Fruit fly (Drosophila melanogaster): ENCODE measurements around the gene drd.

drd gene

dm6 chrX:15138994-15139863 is 13.7 kb downstream of the drd start, which contains the start of gene RpL37-1 (continued):
- TF ChIP-seq nau (GFP tag; optimal IDR thresholded peaks at IDR 0.05) (peak; percentile 59), CG18764 (GFP tag; optimal IDR thresholded peaks at IDR 0.05) (peak; percentile 41), D19B (GFP tag; optimal IDR thresholded peaks at IDR 0.05) (peak; percentile 20), D (optimal IDR thresholded peaks at IDR 0.05) (no peak), D (GFP tag; optimal IDR thresholded peaks at IDR 0.05) (peak; percentile 28), CG10321 (GFP tag; IDR thresholded peaks at IDR 0.05) (0 out of 2 replicates have a peak, but pooled peaks have one; percentile 16), Usf (GFP tag; optimal IDR thresholded peaks at IDR 0.05) (peak; percentile 12), CG10959 (GFP tag; IDR thresholded peaks at IDR 0.05) (peak; percentile 36), Deaf1 (tag; optimal IDR thresholded peaks at IDR 0.05) (peak; percentile 13), CG1647 (GFP tag; optimal IDR thresholded peaks at IDR 0.05) (peak; percentile 15), D19A (tag; optimal IDR thresholded peaks at IDR 0.05) (peak; percentile 96), Ravus (GFP tag; IDR thresholded peaks at IDR 0.05) (no peak), CG2678 (tag; optimal IDR thresholded peaks at IDR 0.05) (peak; percentile 47), CG17186 (GFP tag; optimal IDR thresholded peaks at IDR 0.05) (peak; percentile 100), jumu (GFP tag; optimal IDR thresholded peaks at IDR 0.05) (peak; percentile 35), vvl (GFP tag; IDR thresholded peaks at IDR 0.05) (peak; percentile 78), ATbp (GFP tag; optimal IDR thresholded peaks at IDR 0.05) (peak; percentile 28), ham (GFP tag; IDR thresholded peaks at IDR 0.05) (no peak), usp (GFP tag; optimal IDR thresholded peaks at IDR 0.05) (no peak), esg (GFP tag; conservative IDR thresholded peaks at IDR 0.05) (no peak), Chrac-16 (GFP tag; optimal IDR thresholded peaks at IDR 0.05) (peak; percentile 25), wek (GFP tag; optimal IDR thresholded peaks at IDR 0.05) (peak; percentile 68), ind (GFP tag; optimal IDR thresholded peaks at IDR 0.05) (peak; percentile 42), slou (GFP tag; optimal IDR thresholded peaks at IDR 0.05) (peak; percentile 33), oc (tag; optimal IDR thresholded peaks at IDR 0.05) (no peak), ewg (GFP tag; optimal IDR thresholded peaks at IDR 0.05) (peak; percentile 43), eve (GFP tag; optimal IDR thresholded peaks at IDR 0.05) (no peak), klu (GFP tag; IDR thresholded peaks at IDR 0.05) (peak; percentile 34; the same call in 1 of the 2 replicates), CG10654 (GFP tag; optimal IDR thresholded peaks at IDR 0.05) (peak; percentile 53), ranshi (GFP tag; IDR thresholded peaks at IDR 0.05) (peak; percentile 62; the same call in 1 of the 2 replicates), Elba2 (GFP tag; optimal IDR thresholded peaks at IDR 0.05) (no peak), CG13424 (tag; optimal IDR thresholded peaks at IDR 0.05) (peak; percentile 34), Meics (GFP tag; optimal IDR thresholded peaks at IDR 0.05) (peak; percentile 81), fd64A (GFP tag; optimal IDR thresholded peaks at IDR 0.05) (peak; percentile 20), Sry-δ (GFP tag; optimal IDR thresholded peaks at IDR 0.05) (peak; percentile 97), TFAM (GFP tag; optimal IDR thresholded peaks at IDR 0.05) (no peak), CG14710 (tag; optimal IDR thresholded peaks at IDR 0.05) (peak; percentile 85), CG17385 (GFP tag; optimal IDR thresholded peaks at IDR 0.05) (peak; percentile 95), onecut (GFP tag; IDR thresholded peaks at IDR 0.05) (peak; percentile 75), zen2 (GFP tag; IDR thresholded peaks at IDR 0.05; ENCODE audit: partially characterized antibody) (peak; percentile 47; the same call in 1 of the 3 replicates), luna (GFP tag; optimal IDR thresholded peaks at IDR 0.05) (peak; percentile 41), sr (GFP tag; IDR thresholded peaks at IDR 0.05) (peak; percentile 65), Camta (GFP tag; optimal IDR thresholded peaks at IDR 0.05) (peak; percentile 77), jing (GFP tag; optimal IDR thresholded peaks at IDR 0.05) (no peak), dmrt11E (tag; optimal IDR thresholded peaks at IDR 0.05) (peak; percentile 45), gsb (GFP tag; IDR thresholded peaks at IDR 0.05) (no peak), fu2 (GFP tag; optimal IDR thresholded peaks at IDR 0.05) (peak; percentile 29), dati (GFP tag; IDR thresholded peaks at IDR 0.05) (0 out of 2 replicates have a peak, but pooled peaks have one; percentile 19), bowl (GFP tag; IDR thresholded peaks at IDR 0.05) (no peak), ssp (GFP tag; IDR thresholded peaks at IDR 0.05) (peak; percentile 57)
